Fruit fly (Drosophila melanogaster): ENCODE results near the gene CG17929.
A peak's percentile ranks its signal among the peaks of the same experiment; 100 is the strongest.

The CG17929 gene

DNA sequence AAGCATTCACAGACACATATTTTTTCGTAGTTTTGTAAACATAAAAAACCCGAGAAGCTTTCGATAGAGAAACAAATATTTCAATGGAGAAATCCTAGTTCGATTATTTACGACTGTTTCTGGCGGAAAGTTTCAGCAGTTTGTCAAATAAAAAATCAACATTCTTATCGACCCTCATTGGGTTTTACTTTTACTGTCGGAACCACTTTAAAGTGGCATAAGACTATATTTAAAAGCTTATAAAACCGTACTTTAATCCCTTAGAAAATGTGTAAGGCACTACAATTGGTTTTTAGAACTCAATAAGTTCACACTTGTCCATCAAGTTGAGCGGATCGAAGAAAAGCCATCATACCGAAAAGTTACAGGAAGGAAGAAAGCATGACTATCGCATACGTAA lies at the start of gene CG17929:
CG17929 (plus strand) TSS at position 301 of the 400 bp plus-strand sequence.
- TF ChIP-seq Pif1A (GFP tag; optimal IDR thresholded peaks at IDR 0.05): no peak
- TF ChIP-seq rn (GFP tag; IDR thresholded peaks at IDR 0.05): no peak
- TF ChIP-seq D1 (tag; optimal IDR thresholded peaks at IDR 0.05): no peak
- TF ChIP-seq CG12605 (GFP tag; IDR thresholded peaks at IDR 0.05): no peak
- no peak for TF ChIP-seq EcR (GFP tag; optimal IDR thresholded peaks at IDR 0.05)
- no peak for TF ChIP-seq Ets98B (GFP tag; IDR thresholded peaks at IDR 0.05)
- TF ChIP-seq CG8301 (tag; optimal IDR thresholded peaks at IDR 0.05): no peak
- TF ChIP-seq CG32121 (GFP tag; IDR thresholded peaks at IDR 0.05): no peak
- no peak for TF ChIP-seq CG10348 (GFP tag; IDR thresholded peaks at IDR 0.05)
- TF ChIP-seq Snoo (tag; optimal IDR thresholded peaks at IDR 0.05): no peak
- TF ChIP-seq CG34367 (tag; optimal IDR thresholded peaks at IDR 0.05): no peak
- TF ChIP-seq CG13204 (GFP tag; optimal IDR thresholded peaks at IDR 0.05): no peak
- TF ChIP-seq gl (tag; optimal IDR thresholded peaks at IDR 0.05): no peak
- no peak for TF ChIP-seq CG9948 (tag; optimal IDR thresholded peaks at IDR 0.05)
- TF ChIP-seq fd96Ca (GFP tag; IDR thresholded peaks at IDR 0.05): no peak
- TF ChIP-seq CG17806 (tag; optimal IDR thresholded peaks at IDR 0.05): no peak

DNA sequence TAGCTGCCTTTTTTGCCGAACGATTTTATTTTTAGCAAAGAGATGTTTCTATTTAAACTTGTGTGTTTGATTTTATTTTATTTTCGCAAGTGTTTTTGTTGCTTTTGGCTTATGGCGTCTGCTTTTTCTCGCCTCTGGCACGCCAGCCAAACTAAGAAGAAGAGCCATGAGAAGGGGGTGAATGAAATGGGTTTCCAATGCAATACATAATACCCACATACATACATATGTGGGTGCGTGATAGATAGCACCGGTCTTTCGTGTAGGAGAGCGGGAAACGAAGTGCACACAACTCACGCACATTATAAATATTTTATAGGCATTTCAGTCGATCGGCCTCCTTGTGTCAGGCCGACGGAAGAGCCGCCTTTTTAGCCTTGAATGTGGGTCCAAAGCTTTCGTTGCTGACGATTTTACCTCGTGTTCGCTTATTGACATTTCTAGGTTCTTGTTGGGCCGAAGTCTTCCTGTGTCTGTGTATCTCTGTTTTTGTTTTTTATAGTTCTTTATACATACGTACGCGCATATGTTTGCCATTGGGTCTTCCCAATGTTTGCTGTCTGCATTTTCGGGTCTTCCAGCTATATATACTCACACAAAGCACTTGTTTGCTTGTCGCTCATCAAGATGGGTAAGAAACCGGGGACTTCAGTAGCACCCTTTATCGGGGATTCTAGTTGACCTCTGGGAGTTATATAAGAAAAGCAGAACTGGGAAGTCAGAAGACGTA lies 49.2 kb upstream of the CG17929 start:
- no peak for TF ChIP-seq CG8159 (tag; optimal IDR thresholded peaks at IDR 0.05)
- no peak for TF ChIP-seq CG34367 (tag; optimal IDR thresholded peaks at IDR 0.05)
- TF ChIP-seq CG14655 (GFP tag; optimal IDR thresholded peaks at IDR 0.05): no peak
- peak; percentile 45 for TF ChIP-seq Ets98B (GFP tag; IDR thresholded peaks at IDR 0.05)
- TF ChIP-seq rn (GFP tag; IDR thresholded peaks at IDR 0.05): no peak
- no peak for TF ChIP-seq gl (tag; optimal IDR thresholded peaks at IDR 0.05)
- 0 out of 3 replicates have a peak, but pooled peaks have one; percentile 31 for TF ChIP-seq fd96Ca (GFP tag; IDR thresholded peaks at IDR 0.05)
- peak; percentile 73 for TF ChIP-seq CG32121 (GFP tag; IDR thresholded peaks at IDR 0.05)
- TF ChIP-seq CG13204 (GFP tag; optimal IDR thresholded peaks at IDR 0.05): no peak
- no peak for TF ChIP-seq EcR (GFP tag; optimal IDR thresholded peaks at IDR 0.05)

- peak; percentile 10 for TF ChIP-seq CG15710 (tag; optimal IDR thresholded peaks at IDR 0.05)
- peak; percentile 33; the same call in 1 of the 2 replicates for TF ChIP-seq CG32121 (GFP tag; IDR thresholded peaks at IDR 0.05)
- no peak for TF ChIP-seq CG8301 (tag; optimal IDR thresholded peaks at IDR 0.05)
- peak; percentile 4 for TF ChIP-seq CG17806 (tag; optimal IDR thresholded peaks at IDR 0.05)
- TF ChIP-seq CG10348 (GFP tag; IDR thresholded peaks at IDR 0.05): no peak
- peak; percentile 29 for TF ChIP-seq CG8159 (tag; optimal IDR thresholded peaks at IDR 0.05)
Measured at dm6 chr3R:16276992-16277391, 48.3 kb upstream of the CG17929 start.

DNA sequence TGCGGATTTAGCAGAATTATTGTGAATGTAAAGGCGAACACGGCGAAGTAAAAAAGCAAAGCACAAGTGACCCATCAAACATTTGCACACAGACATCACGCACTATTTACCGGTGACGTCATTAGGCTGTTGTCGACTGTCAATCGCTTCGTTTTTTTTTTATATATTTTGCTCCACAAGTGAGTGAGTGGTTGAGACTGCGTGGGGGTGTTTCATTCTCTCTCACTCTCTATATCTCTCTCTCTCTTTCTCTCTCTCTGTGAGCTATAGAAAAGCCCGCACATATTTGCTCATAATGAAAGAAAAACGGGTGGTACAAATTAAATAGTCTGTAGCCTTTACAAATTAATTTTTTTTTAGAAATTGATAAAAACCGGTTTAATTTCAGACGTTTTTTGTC lies 47.7 kb upstream of the CG17929 start:
- TF ChIP-seq CG12605 (GFP tag; IDR thresholded peaks at IDR 0.05) (peak; percentile 32; the same call in 1 of the 2 replicates), fd96Ca (GFP tag; IDR thresholded peaks at IDR 0.05) (no peak)

DNA sequence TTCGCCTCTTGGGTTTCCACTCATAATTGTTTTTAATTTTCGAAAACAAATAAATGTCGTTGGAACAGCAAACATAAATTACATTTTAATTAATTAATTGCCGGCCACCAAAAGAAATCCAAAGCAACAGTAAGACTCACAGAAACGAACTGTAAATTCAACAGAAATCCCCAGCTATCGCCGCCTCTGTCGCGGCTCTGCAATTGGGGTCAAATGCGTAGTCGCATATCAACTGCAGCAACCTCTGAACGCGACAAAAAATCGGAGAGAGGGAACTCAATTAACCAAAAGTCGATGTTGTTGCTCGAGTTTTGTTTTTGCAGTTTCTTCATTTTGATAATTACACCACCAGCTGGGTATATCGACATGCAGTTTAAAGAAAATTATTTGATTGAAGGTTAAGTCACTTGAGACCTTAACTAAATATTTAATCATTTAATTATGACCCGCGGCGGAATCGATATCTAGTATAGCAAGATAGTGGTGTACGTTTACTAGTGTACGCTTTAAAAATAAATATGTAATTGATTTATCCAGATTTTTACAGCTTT lies 45.8 kb upstream of the CG17929 start:
- TF ChIP-seq D1 (tag; optimal IDR thresholded peaks at IDR 0.05) (peak; percentile 60), CG12605 (GFP tag; IDR thresholded peaks at IDR 0.05) (no peak), rn (GFP tag; IDR thresholded peaks at IDR 0.05) (no peak)

DNA sequence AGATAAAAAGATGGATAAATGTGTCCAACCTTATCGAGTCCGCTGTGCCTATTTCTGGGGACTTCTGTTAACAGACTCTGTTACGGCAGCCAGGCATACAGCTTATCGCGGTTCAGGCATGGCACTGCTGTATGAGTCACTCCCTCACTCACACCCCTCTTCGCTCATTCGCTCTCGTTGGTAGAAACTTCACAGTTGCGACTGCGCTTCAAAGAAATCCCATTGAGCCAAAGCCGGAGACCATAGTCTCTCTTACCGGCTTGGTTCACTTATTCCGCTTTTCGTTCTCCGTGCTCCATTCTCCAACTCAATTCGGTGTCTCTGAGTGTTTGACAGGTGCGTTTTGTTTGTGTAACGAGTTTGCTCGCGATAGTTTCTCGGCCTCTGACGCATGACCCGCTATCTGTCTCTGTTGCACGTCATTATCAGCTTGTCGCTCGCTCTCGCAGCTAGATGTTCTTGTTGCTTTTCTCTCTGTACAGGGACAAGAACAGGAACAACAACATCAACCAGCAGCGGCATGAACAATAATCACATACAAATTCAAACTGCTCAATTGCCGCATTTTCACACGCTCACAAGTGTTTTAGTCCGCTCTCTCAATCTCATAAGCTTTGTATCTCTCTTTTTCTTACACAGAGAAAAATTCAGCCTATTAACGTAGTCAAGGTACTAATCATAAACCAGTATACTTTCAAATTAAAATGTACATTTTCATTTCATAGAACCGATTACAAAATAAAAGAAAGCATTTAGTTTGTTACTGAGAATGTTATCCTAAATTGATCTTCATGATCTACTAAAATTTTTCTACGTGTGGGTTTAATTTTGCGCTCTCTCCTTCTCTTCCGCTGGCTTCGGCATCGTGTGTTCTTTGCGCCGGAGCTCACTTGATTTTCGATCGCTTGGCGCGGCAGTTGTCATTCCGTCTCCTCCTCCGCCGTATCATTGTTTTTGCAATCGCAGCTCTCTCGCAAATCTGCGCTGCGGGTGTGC lies 45.0 kb upstream of the CG17929 start:
- TF ChIP-seq rn (GFP tag; IDR thresholded peaks at IDR 0.05): peak; percentile 99
- peak; percentile 94 for TF ChIP-seq fd96Ca (GFP tag; IDR thresholded peaks at IDR 0.05)
- peak; percentile 99 for TF ChIP-seq Pif1B (GFP tag; optimal IDR thresholded peaks at IDR 0.05)
- peak; percentile 99 for TF ChIP-seq CG14655 (GFP tag; optimal IDR thresholded peaks at IDR 0.05)
- TF ChIP-seq Pif1A (GFP tag; optimal IDR thresholded peaks at IDR 0.05): peak; percentile 99
- peak; percentile 95 for TF ChIP-seq EcR (GFP tag; optimal IDR thresholded peaks at IDR 0.05)
- peak; percentile 98 for TF ChIP-seq gl (tag; optimal IDR thresholded peaks at IDR 0.05)
- TF ChIP-seq CG4496 (GFP tag; IDR thresholded peaks at IDR 0.05): peak; percentile 100
- peak; percentile 99 for TF ChIP-seq CG12605 (GFP tag; IDR thresholded peaks at IDR 0.05)
- peak; percentile 99 for TF ChIP-seq CG8159 (tag; optimal IDR thresholded peaks at IDR 0.05)
- TF ChIP-seq CG9948 (tag; optimal IDR thresholded peaks at IDR 0.05): peak; percentile 99
- peak; percentile 94 for TF ChIP-seq CG10348 (GFP tag; IDR thresholded peaks at IDR 0.05)
- peak; percentile 99 for TF ChIP-seq CG34367 (tag; optimal IDR thresholded peaks at IDR 0.05)
- peak; percentile 99 for TF ChIP-seq D1 (tag; optimal IDR thresholded peaks at IDR 0.05)
- TF ChIP-seq CG32121 (GFP tag; IDR thresholded peaks at IDR 0.05): peak; percentile 100
- TF ChIP-seq CG13204 (GFP tag; optimal IDR thresholded peaks at IDR 0.05): peak; percentile 98
- TF ChIP-seq CG8301 (tag; optimal IDR thresholded peaks at IDR 0.05): peak; percentile 99
- peak; percentile 99 for TF ChIP-seq Snoo (tag; optimal IDR thresholded peaks at IDR 0.05)
- TF ChIP-seq CG17806 (tag; optimal IDR thresholded peaks at IDR 0.05): peak; percentile 99
- TF ChIP-seq Ets98B (GFP tag; IDR thresholded peaks at IDR 0.05): peak; percentile 100
- TF ChIP-seq CG15710 (tag; optimal IDR thresholded peaks at IDR 0.05): peak; percentile 100

Measured in whole organism, pupa.